Worm (Caenorhabditis elegans) whole organism, L4/young adult: ENCODE data around the gene rom-1.

ENCODE experiments used
- dao-5 ChIP-seq: sonication (generic microtip); optimal IDR thresholded peaks from 2 replicates; lab custom pipeline; 2016; ENCODE audit warnings: missing genotype, missing genetic modification characterization, moderate library complexity, missing compliant biosample characterization
- him-1 ChIP-seq: sonication (generic microtip); optimal IDR thresholded peaks from 2 replicates; lab custom pipeline; 2016; ENCODE audit warnings: missing genotype, missing genetic modification reagents, missing genetic modification characterization, missing compliant biosample characterization

DNA sequence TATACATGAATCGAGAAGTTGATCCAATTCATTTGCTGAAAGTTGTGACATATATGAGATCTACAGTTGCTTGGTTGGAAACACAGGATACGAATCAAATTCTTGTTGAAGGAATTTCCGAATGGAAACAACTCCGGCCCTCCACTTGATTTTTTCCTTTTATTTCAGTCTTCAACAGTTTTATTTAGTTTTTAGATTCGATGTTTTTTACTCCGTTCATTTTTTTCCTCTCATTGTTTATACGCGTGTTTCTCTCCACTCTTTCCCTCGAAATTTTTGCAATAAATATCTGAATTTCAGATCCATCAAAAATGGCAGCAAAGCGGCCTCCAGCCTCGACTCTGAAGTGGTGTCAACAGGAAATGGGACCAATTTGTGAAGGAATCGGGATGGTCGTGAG is 43.9 kb upstream of the rom-1 start, which contains the start of gene coq-8:
- TF ChIP-seq him-1, result no peak
- TF ChIP-seq dao-5 (tag; lab: Kevin White, UChicago), result no peak
